Fruit fly (Drosophila melanogaster) whole organism, embryonic: ENCODE data around the gene Nrx-IV.
A peak's percentile ranks its signal among the peaks of the same experiment; 100 is the strongest.

Experiments used
- B-H1 ChIP-seq: fragments of 200-800 bp; sonication (Bioruptor generic); IDR thresholded peaks from 3 replicates; pipeline ENCODE4 v1.3.6; 2022; ENCODE audit warnings: missing biosample characterization, missing genetic modification characterization
- CG10147 ChIP-seq: fragments of 200-800 bp; sonication (Bioruptor generic); optimal IDR thresholded peaks from 2 replicates; lab custom pipeline; 2019; ENCODE audit warnings: missing biosample characterization, mild to moderate bottlenecking, missing genetic modification characterization, moderate library complexity
- CG10267 ChIP-seq: fragments of 200-800 bp; sonication (Bioruptor generic); optimal IDR thresholded peaks from 2 replicates; lab custom pipeline; 2018; ENCODE audit warnings: missing biosample characterization, mild to moderate bottlenecking, missing genetic modification characterization, moderate library complexity
- CG14710 ChIP-seq: fragments of 200-800 bp; sonication (Bioruptor generic); optimal IDR thresholded peaks from 3 replicates; lab custom pipeline; 2019; ENCODE audit warnings: missing biosample characterization, mild to moderate bottlenecking, missing genetic modification characterization, moderate library complexity
- CG16815 ChIP-seq: fragments of 200-800 bp; sonication (Bioruptor generic); optimal IDR thresholded peaks from 3 replicates; lab custom pipeline; 2017; ENCODE audit warnings: missing biosample characterization, mild to moderate bottlenecking, missing genetic modification characterization
- CG17359 ChIP-seq: fragments of 200-800 bp; sonication (Bioruptor generic); optimal IDR thresholded peaks from 3 replicates; lab custom pipeline; 2018; ENCODE audit warnings: missing biosample characterization, mild to moderate bottlenecking, missing genetic modification characterization, moderate library complexity
- CG17829 ChIP-seq: fragments of 200-800 bp; optimal IDR thresholded peaks from 2 replicates; lab custom pipeline; 2019; ENCODE audit warnings: missing biosample characterization, mild to moderate bottlenecking, missing genetic modification characterization, moderate library complexity
- CG18262 ChIP-seq: fragments of 200-800 bp; optimal IDR thresholded peaks from 3 replicates; lab custom pipeline; 2019; ENCODE audit warnings: missing biosample characterization, mild to moderate bottlenecking, missing genetic modification characterization, moderate library complexity
- CG18764 ChIP-seq: fragments of 200-800 bp; sonication (Bioruptor generic); optimal IDR thresholded peaks from 3 replicates; lab custom pipeline; 2016; ENCODE audit warnings: missing biosample characterization, missing genetic modification characterization
- CG2202 ChIP-seq: fragments of 200-800 bp; sonication (Bioruptor generic); optimal IDR thresholded peaks from 2 replicates; lab custom pipeline; 2018; ENCODE audit warnings: missing biosample characterization, mild to moderate bottlenecking, missing genetic modification characterization
- CG2712 ChIP-seq: fragments of 200-800 bp; optimal IDR thresholded peaks from 3 replicates; lab custom pipeline; 2019; ENCODE audit warnings: missing biosample characterization, mild to moderate bottlenecking, missing genetic modification characterization, moderate library complexity
- CG4360 ChIP-seq: fragments of 200-800 bp; sonication (Bioruptor generic); IDR thresholded peaks from 2 replicates; pipeline ENCODE4 v1.3.6; 2022; ENCODE audit warnings: missing biosample characterization, missing genetic modification characterization
- CG4820 ChIP-seq: fragments of 200-800 bp; sonication (Bioruptor generic); optimal IDR thresholded peaks from 3 replicates; lab custom pipeline; 2016; ENCODE audit warnings: missing biosample characterization, missing genetic modification characterization
- CG6654 ChIP-seq: fragments of 200-800 bp; sonication (Bioruptor generic); optimal IDR thresholded peaks from 2 replicates; lab custom pipeline; 2017; ENCODE audit warnings: missing biosample characterization, mild to moderate bottlenecking, missing genetic modification characterization
- CG6689 ChIP-seq: fragments of 200-800 bp; sonication (Bioruptor generic); IDR thresholded peaks from 2 replicates; pipeline ENCODE4 v1.3.6; 2022; ENCODE audit warnings: missing biosample characterization, missing genetic modification characterization
- CG8388 ChIP-seq: fragments of 200-800 bp; sonication (Bioruptor generic); optimal IDR thresholded peaks from 2 replicates; lab custom pipeline; 2019; ENCODE audit warnings: missing biosample characterization, mild to moderate bottlenecking, missing genetic modification characterization, moderate library complexity
- D19A ChIP-seq: fragments of 200-800 bp; optimal IDR thresholded peaks from 3 replicates; lab custom pipeline; 2019; ENCODE audit warnings: missing biosample characterization, mild to moderate bottlenecking, missing genetic modification characterization, moderate library complexity
- Drgx ChIP-seq: fragments of 200-800 bp; sonication (Bioruptor generic); IDR thresholded peaks from 2 replicates; pipeline ENCODE4 v1.3.6; 2022; ENCODE audit warnings: missing biosample characterization, missing genetic modification characterization
- E2f1 ChIP-seq: fragments of 200-800 bp; sonication (Bioruptor generic); IDR thresholded peaks from 2 replicates; pipeline ENCODE4 v1.3.6; 2022; ENCODE audit warnings: missing biosample characterization, missing genetic modification characterization
- E2f2 ChIP-seq: fragments of 200-800 bp; sonication (Bioruptor generic); IDR thresholded peaks from 2 replicates; pipeline ENCODE4 v1.3.6; 2022; ENCODE audit warnings: missing biosample characterization, missing genetic modification characterization
- HLH3B ChIP-seq: fragments of 200-800 bp; sonication (Bioruptor generic); IDR thresholded peaks from 2 replicates; pipeline ENCODE4 v1.3.6; 2022; ENCODE audit warnings: missing biosample characterization, missing genetic modification characterization
- Med ChIP-seq: fragments of 200-800 bp; sonication (Bioruptor generic); peaks from one replicate; lab custom pipeline; 2016; ENCODE audit warnings: missing biosample characterization, missing genetic modification characterization, mild to moderate bottlenecking, inconsistent platforms, moderate library complexity
- Sox100B ChIP-seq: fragments of 200-800 bp; sonication (Bioruptor generic); optimal IDR thresholded peaks from 3 replicates; lab custom pipeline; 2018; ENCODE audit warnings: missing biosample characterization, mild to moderate bottlenecking, missing genetic modification characterization
- Xbp1 ChIP-seq: fragments of 200-800 bp; sonication (Bioruptor generic); optimal IDR thresholded peaks from 3 replicates; lab custom pipeline; 2016; ENCODE audit warnings: missing biosample characterization, mild to moderate bottlenecking, missing genetic modification characterization
- Xrp1 ChIP-seq: fragments of 200-800 bp; sonication (Bioruptor generic); IDR thresholded peaks from 2 replicates; pipeline ENCODE4 v1.3.6; 2022; ENCODE audit warnings: missing biosample characterization, missing genetic modification characterization
- YL-1 ChIP-seq: fragments of 200-800 bp; sonication (Bioruptor generic); optimal IDR thresholded peaks from 3 replicates; lab custom pipeline; 2017; ENCODE audit warnings: missing biosample characterization, mild to moderate bottlenecking, missing genetic modification characterization
- ash1 ChIP-seq: fragments of 200-800 bp; sonication (Bioruptor generic); optimal IDR thresholded peaks from 2 replicates; lab custom pipeline; 2018; ENCODE audit warnings: missing biosample characterization, mild to moderate bottlenecking, missing genetic modification characterization
- bsh ChIP-seq, 2 experiments: fragments of 200-800 bp; sonication (Bioruptor generic); optimal IDR thresholded peaks; 2 replicates each; lab custom pipeline; 2017 to 2018; ENCODE audit warnings: mild to moderate bottlenecking in 2 of 2, missing biosample characterization in 2 of 2, missing genetic modification characterization in 2 of 2, moderate library complexity in 1 of 2
- gem ChIP-seq: fragments of 200-800 bp; sonication (Bioruptor generic); optimal IDR thresholded peaks from 2 replicates; lab custom pipeline; 2019; ENCODE audit warnings: missing biosample characterization, mild to moderate bottlenecking, missing genetic modification characterization, moderate library complexity
- grau ChIP-seq: fragments of 200-800 bp; optimal IDR thresholded peaks from 3 replicates; lab custom pipeline; 2019; ENCODE audit warnings: missing biosample characterization, mild to moderate bottlenecking, missing genetic modification characterization, moderate library complexity
- hkb ChIP-seq, 2 experiments: fragments of 200-800 bp in 1 of 2; fragments of >200 bp in 1 of 2; sonication (Bioruptor generic) in 1 of 2; IDR thresholded peaks in 1 of 2; optimal IDR thresholded peaks in 1 of 2; 2 replicates each; pipeline versions ENCODE4 v1.3.6 to Lab custom; 2017 to 2022; ENCODE audit warnings: missing biosample characterization in 1 of 2, missing genetic modification characterization in 1 of 2
- kni ChIP-seq: fragments of 200-800 bp; sonication (Bioruptor generic); optimal IDR thresholded peaks from 3 replicates; lab custom pipeline; 2017; ENCODE audit warnings: mild to moderate bottlenecking, missing biosample characterization, missing genetic modification reagents, missing genetic modification characterization
- lbe ChIP-seq: fragments of 200-800 bp; sonication (Bioruptor generic); optimal IDR thresholded peaks from 2 replicates; lab custom pipeline; 2016; ENCODE audit warnings: missing biosample characterization, mild to moderate bottlenecking, missing genetic modification characterization
- pan ChIP-seq, 4 experiments: fragments of >200 bp in 3 of 4; fragments of 200-800 bp in 1 of 4; sonication (Bioruptor generic) in 1 of 4; optimal IDR thresholded peaks in 3 of 4; IDR thresholded peaks in 1 of 4; 2 replicates each; pipeline versions ENCODE4 v1.3.6 to Lab custom; 2017 to 2022; ENCODE audit warnings: missing biosample characterization in 2 of 4, missing genetic modification characterization in 2 of 4, mixed read lengths in 1 of 4
- phol ChIP-seq: fragments of 200-800 bp; sonication (Bioruptor generic); optimal IDR thresholded peaks from 3 replicates; lab custom pipeline; 2018; ENCODE audit warnings: missing biosample characterization, mild to moderate bottlenecking, missing genetic modification characterization, moderate library complexity
- prd ChIP-seq, 3 experiments: fragments of >200 bp in 2 of 3; fragments of 200-800 bp in 1 of 3; sonication (Bioruptor generic) in 1 of 3; optimal IDR thresholded peaks in 2 of 3; IDR thresholded peaks in 1 of 3; 2 replicates in 2 of 3; 3 replicates in 1 of 3; pipeline versions ENCODE4 v1.3.6 to Lab custom; 2017 to 2022; ENCODE audit warnings: missing biosample characterization in 1 of 3, missing genetic modification characterization in 1 of 3
- row ChIP-seq: fragments of 200-800 bp; sonication (Bioruptor generic); IDR thresholded peaks from 3 replicates; pipeline ENCODE4 v1.3.6; 2022; ENCODE audit warnings: missing biosample characterization, missing genetic modification characterization
- salm ChIP-seq: fragments of 200-800 bp; sonication (Bioruptor generic); optimal IDR thresholded peaks from 2 replicates; lab custom pipeline; 2018; ENCODE audit warnings: missing biosample characterization, mild to moderate bottlenecking, missing genetic modification characterization
- sens ChIP-seq: fragments of 200-800 bp; sonication (Bioruptor generic); peaks from one replicate; lab custom pipeline; 2016; ENCODE audit warnings: missing biosample characterization, missing genetic modification characterization
- sisA ChIP-seq: fragments of 200-800 bp; sonication (Bioruptor generic); IDR thresholded peaks from 2 replicates; pipeline ENCODE4 v1.3.6; 2022; ENCODE audit warnings: missing biosample characterization, missing genetic modification characterization
- so ChIP-seq: fragments of 200-800 bp; sonication (Bioruptor generic); IDR thresholded peaks from 3 replicates; pipeline ENCODE4 v1.3.6; 2022; ENCODE audit warnings: missing biosample characterization, missing genetic modification characterization
- sr ChIP-seq: fragments of 200-800 bp; sonication (Bioruptor generic); IDR thresholded peaks from 3 replicates; pipeline ENCODE4 v1.3.6; 2022; ENCODE audit warnings: missing biosample characterization, missing genetic modification characterization
- stwl ChIP-seq: fragments of 200-800 bp; sonication (Bioruptor generic); optimal IDR thresholded peaks from 3 replicates; lab custom pipeline; 2018; ENCODE audit warnings: missing biosample characterization, mild to moderate bottlenecking, missing genetic modification characterization, moderate library complexity
- tin ChIP-seq: fragments of 200-800 bp; sonication (Bioruptor generic); optimal IDR thresholded peaks from 3 replicates; lab custom pipeline; 2016; ENCODE audit warnings: missing biosample characterization, missing genetic modification characterization
- tna ChIP-seq: fragments of 200-800 bp; sonication (Bioruptor generic); IDR thresholded peaks from 2 replicates; pipeline ENCODE4 v1.3.6; 2022; ENCODE audit warnings: missing biosample characterization, missing genetic modification characterization; ENCODE audit not compliant: partially characterized antibody
- vnd ChIP-seq: fragments of 200-800 bp; sonication (Bioruptor generic); IDR thresholded peaks from 3 replicates; pipeline ENCODE4 v1.3.6; 2022; ENCODE audit warnings: missing biosample characterization, missing genetic modification characterization; ENCODE audit not compliant: partially characterized antibody
- vvl ChIP-seq: fragments of 200-800 bp; sonication (Bioruptor generic); IDR thresholded peaks from 2 replicates; pipeline ENCODE4 v1.3.6; 2022; ENCODE audit warnings: missing biosample characterization, missing genetic modification characterization
- wdn ChIP-seq: fragments of 200-800 bp; sonication (Bioruptor generic); IDR thresholded peaks from 2 replicates; pipeline ENCODE4 v1.3.6; 2022; ENCODE audit warnings: missing biosample characterization, missing genetic modification characterization

The Nrx-IV gene

dm6 chr3L:12114188-12114587 lies 32.1 kb upstream of the Nrx-IV start (continued):
- TF ChIP-seq CG2712 (tag; lab: Kevin White, UChicago) (peak; percentile 41), CG6689 (0 out of 2 replicates have a peak, but pooled peaks have one; percentile 32), tin (GFP tag; lab: Kevin White, UChicago) (peak; percentile 8), so (GFP tag; lab: Robert Waterston, UW) (no peak), CG2202 (no peak), CG4820 (GFP tag; lab: Kevin White, UChicago) (peak; percentile 40), CG17359 (tag; lab: Kevin White, UChicago) (peak; percentile 39), Med (GFP tag; lab: Kevin White, UChicago) (peak; percentile 46), wdn (GFP tag; lab: Robert Waterston, UW) (no peak), vnd (no peak), gem (tag; lab: Kevin White, UChicago) (peak; percentile 33), Xrp1 (GFP tag; lab: Robert Waterston, UW) (peak; percentile 44; the same call in 1 of the 2 replicates), CG18764 (no peak), E2f1 (GFP tag; lab: Robert Waterston, UW) (peak; percentile 12; the same call in 1 of the 2 replicates), pan (optimal IDR thresholded peaks at IDR 0.05; lab: Kevin White, UChicago) (no peak), pan (GFP tag; optimal IDR thresholded peaks at IDR 0.05 in 1 of 2, IDR thresholded peaks at IDR 0.05 in 1 of 2) (peak in 1 of 2 experiments; percentile 38), lbe (GFP tag; lab: Kevin White, UChicago) (peak; percentile 34), hkb (optimal IDR thresholded peaks at IDR 0.05; lab: Kevin White, UChicago) (no peak), hkb (GFP tag; IDR thresholded peaks at IDR 0.05; lab: Robert Waterston, UW) (peak; percentile 64), E2f2 (GFP tag; lab: Robert Waterston, UW) (0 out of 2 replicates have a peak, but pooled peaks have one; percentile 29), CG16815 (GFP tag; lab: Kevin White, UChicago) (no peak), CG10147 (GFP tag; lab: Kevin White, UChicago) (no peak), sens (GFP tag; lab: Kevin White, UChicago) (peak; percentile 73), B-H1 (GFP tag; lab: Robert Waterston, UW) (no peak), sr (GFP tag; lab: Robert Waterston, UW) (no peak), Drgx (GFP tag; lab: Robert Waterston, UW) (peak; percentile 86), vvl (GFP tag; lab: Robert Waterston, UW) (peak; percentile 67), phol (tag; lab: Kevin White, UChicago) (peak; percentile 25), row (GFP tag; lab: Robert Waterston, UW) (peak; percentile 37; the same call in 1 of the 3 replicates), Sox100B (GFP tag; lab: Kevin White, UChicago) (peak; percentile 40), sisA (peak; percentile 22; the same call in 1 of the 2 replicates), CG4360 (GFP tag; lab: Robert Waterston, UW) (0 out of 2 replicates have a peak, but pooled peaks have one; percentile 14), ash1 (GFP tag; lab: Kevin White, UChicago) (no peak), stwl (no peak), D19A (tag; lab: Kevin White, UChicago) (peak; percentile 23), CG10267 (peak; percentile 25), CG8388 (peak; percentile 9), YL-1 (GFP tag; lab: Kevin White, UChicago) (no peak), salm (tag; lab: Kevin White, UChicago) (no peak), CG17829 (tag; lab: Kevin White, UChicago) (peak; percentile 12), grau (tag; lab: Kevin White, UChicago) (no peak), CG6654 (GFP tag; lab: Kevin White, UChicago) (no peak), CG18262 (tag; lab: Kevin White, UChicago) (peak; percentile 19), kni (GFP tag; lab: Kevin White, UChicago) (no peak), bsh (GFP tag; optimal IDR thresholded peaks at IDR 0.05; lab: Kevin White, UChicago) (peak in 1 of 2 experiments; percentile 37), prd (optimal IDR thresholded peaks at IDR 0.05; lab: Kevin White, UChicago) (no peak), prd (GFP tag; IDR thresholded peaks at IDR 0.05; lab: Robert Waterston, UW) (peak; percentile 39; the same call in 2 of the 3 replicates), tna (GFP tag; lab: Robert Waterston, UW) (no peak), HLH3B (GFP tag; lab: Robert Waterston, UW) (peak; percentile 20; the same call in 1 of the 2 replicates), Xbp1 (GFP tag; lab: Kevin White, UChicago) (peak; percentile 13), CG14710 (tag; lab: Kevin White, UChicago) (peak; percentile 9)
